Worm (Caenorhabditis elegans): ENCODE results near the gene C06B8.3.

The C06B8.3 gene

ce11 chrV:15515365-15515764, 30.9 kb upstream of the C06B8.3 start (continued):
- TF ChIP-seq ztf-6 (GFP tag; IDR thresholded peaks at IDR 0.05): no peak
- no peak for TF ChIP-seq B0019.2 (GFP tag; conservative IDR thresholded peaks at IDR 0.05)
- TF ChIP-seq ceh-79 (tag; optimal IDR thresholded peaks at IDR 0.05): no peak
- TF ChIP-seq dox-1 (GFP tag; IDR thresholded peaks at IDR 0.05): peak; percentile 77
- no peak for TF ChIP-seq hmg-20 (GFP tag; IDR thresholded peaks at IDR 0.05)
- TF ChIP-seq hsf-1 (GFP tag; IDR thresholded peaks at IDR 0.05): 0 out of 2 replicates have a peak, but pooled peaks have one; percentile 10
- TF ChIP-seq somi-1 (GFP tag; optimal IDR thresholded peaks at IDR 0.05): no peak
- TF ChIP-seq efl-1 (GFP tag; optimal IDR thresholded peaks at IDR 0.05): no peak
- no peak for TF ChIP-seq F10E7.11 (tag; optimal IDR thresholded peaks at IDR 0.05)
- no peak for TF ChIP-seq ztf-22 (GFP tag; optimal IDR thresholded peaks at IDR 0.05)
- no peak for TF ChIP-seq dpl-1 (GFP tag; optimal IDR thresholded peaks at IDR 0.05)
- no peak for TF ChIP-seq F37B4.10 (GFP tag; IDR thresholded peaks at IDR 0.05)
- TF ChIP-seq cebp-1 (GFP tag; IDR thresholded peaks at IDR 0.05): no peak
- TF ChIP-seq cebp-1 (tag; optimal IDR thresholded peaks at IDR 0.05): no peak
- no peak for TF ChIP-seq ceh-40 (GFP tag; IDR thresholded peaks at IDR 0.05)
- TF ChIP-seq snpc-1.1 (tag; optimal IDR thresholded peaks at IDR 0.05; ENCODE audit: insufficient read depth): no peak
- no peak for TF ChIP-seq fkh-3 (tag; optimal IDR thresholded peaks at IDR 0.05)
- TF ChIP-seq rpc-1 (optimal IDR thresholded peaks at IDR 0.05): peak; percentile 47
- TF ChIP-seq rpc-1 (tag; optimal IDR thresholded peaks at IDR 0.05): peak; percentile 73
- no peak for TF ChIP-seq dpff-1 (tag; optimal IDR thresholded peaks at IDR 0.05)
- no peak for TF ChIP-seq madf-10 (tag; optimal IDR thresholded peaks at IDR 0.05)
- TF ChIP-seq F22D6.2 (tag; optimal IDR thresholded peaks at IDR 0.05): no peak
- no peak for TF ChIP-seq F39B2.1 (GFP tag; IDR thresholded peaks at IDR 0.05)
- no peak for TF ChIP-seq lag-1 (GFP tag; IDR thresholded peaks at IDR 0.05)
- no peak for TF ChIP-seq K12H6.12 (tag; optimal IDR thresholded peaks at IDR 0.05)
- TF ChIP-seq gei-17 (GFP tag; optimal IDR thresholded peaks at IDR 0.05): no peak
- peak; percentile 22 for TF ChIP-seq F49E8.2 (tag; optimal IDR thresholded peaks at IDR 0.05; ENCODE audit: insufficient read depth)
- TF ChIP-seq repo-1 (tag; optimal IDR thresholded peaks at IDR 0.05): no peak
- TF ChIP-seq ama-1 (optimal IDR thresholded peaks at IDR 0.05): no peak
- TF ChIP-seq ama-1 (GFP tag; optimal IDR thresholded peaks at IDR 0.05): no peak

DNA sequence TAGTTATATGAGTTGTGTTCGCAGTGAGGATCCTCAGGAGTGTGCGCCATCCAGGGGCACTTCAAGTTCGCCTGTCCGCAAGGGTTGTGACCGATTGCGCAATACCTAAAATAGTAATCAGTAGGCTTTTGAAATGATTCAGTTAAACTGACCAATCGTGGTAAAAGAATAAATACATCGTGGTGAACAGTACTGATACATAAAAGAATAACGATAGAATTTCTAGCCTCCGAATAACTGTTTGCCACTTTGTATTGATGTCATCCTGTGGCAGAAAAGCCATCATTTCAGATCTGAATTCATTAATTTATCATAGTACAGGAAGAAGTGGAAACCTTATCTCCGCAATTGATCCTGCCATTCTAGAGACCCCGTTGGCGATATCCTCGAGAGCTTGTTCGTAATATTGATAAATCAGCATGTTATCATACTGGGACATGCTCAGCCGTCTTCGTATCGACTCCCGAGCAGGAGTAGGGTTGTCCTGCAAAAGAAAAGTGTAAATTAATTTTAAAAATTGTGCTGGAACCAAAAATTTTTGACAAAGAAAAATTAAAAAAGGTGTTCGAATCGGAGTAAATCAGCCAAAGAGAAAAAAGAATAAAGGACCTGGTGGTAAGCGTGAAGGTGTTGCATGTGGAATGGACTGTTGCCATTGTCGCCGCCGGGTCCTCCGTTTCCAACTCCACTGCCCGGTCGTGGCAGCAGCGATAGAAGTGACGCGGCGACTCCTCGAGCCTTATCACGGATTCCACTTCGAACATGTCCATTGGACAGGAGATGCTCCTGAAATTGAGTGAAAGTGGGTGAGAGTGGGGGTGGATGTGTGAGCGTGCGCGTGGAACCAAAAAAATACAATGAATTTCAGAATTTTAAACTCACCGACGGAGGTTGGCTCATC, 28.7 kb upstream of the C06B8.3 start:
- no peak for TF ChIP-seq F22D6.2 (tag; optimal IDR thresholded peaks at IDR 0.05)
- TF ChIP-seq rcor-1 (GFP tag; IDR thresholded peaks at IDR 0.05): peak; percentile 17; the same call in 1 of the 2 replicates
- TF ChIP-seq F33H1.4 (GFP tag; IDR thresholded peaks at IDR 0.05): 0 out of 2 replicates have a peak, but pooled peaks have one; percentile 41
- TF ChIP-seq B0019.2 (GFP tag; conservative IDR thresholded peaks at IDR 0.05): no peak
- TF ChIP-seq nfyb-1 (GFP tag; IDR thresholded peaks at IDR 0.05): no peak
- no peak for TF ChIP-seq let-607 (tag; optimal IDR thresholded peaks at IDR 0.05)
- TF ChIP-seq F49E8.2 (tag; optimal IDR thresholded peaks at IDR 0.05; ENCODE audit: insufficient read depth): peak; percentile 84
- TF ChIP-seq dpff-1 (tag; optimal IDR thresholded peaks at IDR 0.05): no peak
- TF ChIP-seq hlh-26 (GFP tag; conservative IDR thresholded peaks at IDR 0.05): 0 out of 2 replicates have a peak, but pooled peaks have one; percentile 65
- no peak for TF ChIP-seq unc-62 (GFP tag; optimal IDR thresholded peaks at IDR 0.05)
- no peak for TF ChIP-seq dpl-1 (GFP tag; optimal IDR thresholded peaks at IDR 0.05)
- no peak for TF ChIP-seq madf-10 (tag; optimal IDR thresholded peaks at IDR 0.05)
- TF ChIP-seq aptf-3 (GFP tag; IDR thresholded peaks at IDR 0.05): no peak
- no peak for TF ChIP-seq C17E4.6 (GFP tag; IDR thresholded peaks at IDR 0.05)
- peak; percentile 28; the same call in 1 of the 2 replicates for TF ChIP-seq ceh-100 (GFP tag; IDR thresholded peaks at IDR 0.05)
- peak; percentile 70; the same call in 1 of the 2 replicates for TF ChIP-seq lin-26 (GFP tag; IDR thresholded peaks at IDR 0.05)
- peak; percentile 46 for TF ChIP-seq xnd-1 (tag; optimal IDR thresholded peaks at IDR 0.05)
- TF ChIP-seq pbrm-1 (GFP tag; IDR thresholded peaks at IDR 0.05): peak; percentile 7; the same call in 1 of the 2 replicates
- no peak for TF ChIP-seq let-526 (GFP tag; IDR thresholded peaks at IDR 0.05)
- TF ChIP-seq nfya-1 (tag; optimal IDR thresholded peaks at IDR 0.05; ENCODE audit: borderline replicate concordance, insufficient read depth): no peak
- TF ChIP-seq Y53F4B.3 (GFP tag; IDR thresholded peaks at IDR 0.05): no peak
- peak; percentile 79 for TF ChIP-seq madf-6 (GFP tag; IDR thresholded peaks at IDR 0.05)
- peak; percentile 42 for TF ChIP-seq lsl-1 (GFP tag; optimal IDR thresholded peaks at IDR 0.05)
- TF ChIP-seq hsf-1 (GFP tag; IDR thresholded peaks at IDR 0.05): peak; percentile 77
